Worm (Caenorhabditis elegans) whole organism, L2 larva: Measurements from ENCODE around the gene F57B9.3.
A peak's percentile ranks its signal among the peaks of the same experiment; 100 is the strongest.

Experiments used
- C34F6.9 ChIP-seq: fragments of 150-350 bp; optimal IDR thresholded peaks from 2 replicates; lab custom pipeline; 2014; ENCODE audit warnings: missing biosample characterization, missing genetic modification characterization
- F13H6.1 ChIP-seq: sonication (generic microtip); optimal IDR thresholded peaks from 2 replicates; lab custom pipeline; 2016; ENCODE audit warnings: missing genetic modification characterization, missing compliant biosample characterization
- Y55F3AM.14 ChIP-seq: fragments of 200-800 bp; sonication (Bioruptor generic); optimal IDR thresholded peaks from 2 replicates; lab custom pipeline; 2018; ENCODE audit warnings: mild to moderate bottlenecking, missing genetic modification characterization, missing compliant biosample characterization
- ceh-82 ChIP-seq: fragments of 150-350 bp; optimal IDR thresholded peaks from 2 replicates; lab custom pipeline; 2014; ENCODE audit warnings: missing biosample characterization, missing genetic modification characterization
- egl-27 ChIP-seq: sonication (generic microtip); optimal IDR thresholded peaks from 3 replicates; lab custom pipeline; 2017; ENCODE audit warnings: missing biosample characterization, missing genetic modification reagents, missing genetic modification characterization
- fos-1 ChIP-seq: fragments of 150-350 bp; optimal IDR thresholded peaks from 2 replicates; lab custom pipeline; 2014; ENCODE audit warnings: missing biosample characterization, missing genetic modification characterization
- gmeb-1 ChIP-seq: fragments of 150-350 bp; optimal IDR thresholded peaks from 2 replicates; lab custom pipeline; 2014; ENCODE audit warnings: missing biosample characterization, missing genetic modification characterization
- lin-39 ChIP-seq: fragments of 150-350 bp; optimal IDR thresholded peaks from 2 replicates; lab custom pipeline; 2014; ENCODE audit warnings: missing biosample characterization, missing genetic modification reagents, missing genetic modification characterization
- lsy-2 ChIP-seq, 2 experiments: fragments of 150-350 bp in 1 of 2; sonication (generic microtip) in 1 of 2; optimal IDR thresholded peaks; 2 replicates each; lab custom pipeline; 2014 to 2017; ENCODE audit warnings: missing biosample characterization in 2 of 2, missing genetic modification characterization in 2 of 2
- nhr-11 ChIP-seq: fragments of 150-350 bp; optimal IDR thresholded peaks from 2 replicates; lab custom pipeline; 2014; ENCODE audit warnings: missing biosample characterization, missing genetic modification characterization
- nhr-12 ChIP-seq: fragments of 150-350 bp; optimal IDR thresholded peaks from 2 replicates; lab custom pipeline; 2014; ENCODE audit warnings: missing biosample characterization, missing genetic modification characterization
- nhr-21 ChIP-seq: fragments of 150-350 bp; optimal IDR thresholded peaks from 2 replicates; lab custom pipeline; 2014; ENCODE audit warnings: missing biosample characterization, missing genetic modification characterization
- nhr-237 ChIP-seq: fragments of 150-350 bp; optimal IDR thresholded peaks from 2 replicates; lab custom pipeline; 2014; ENCODE audit warnings: missing biosample characterization, missing genetic modification characterization
- sem-4 ChIP-seq: fragments of 150-350 bp; optimal IDR thresholded peaks from 2 replicates; lab custom pipeline; 2014; ENCODE audit warnings: missing biosample characterization, missing genetic modification reagents, missing genetic modification characterization
- sma-3 ChIP-seq: sonication (generic microtip); optimal IDR thresholded peaks from 2 replicates; lab custom pipeline; 2016; ENCODE audit warnings: missing genetic modification reagents, missing genetic modification characterization, missing compliant biosample characterization
- sma-9 ChIP-seq, 2 experiments: fragments of 150-350 bp in 1 of 2; sonication (generic microtip) in 1 of 2; optimal IDR thresholded peaks; 2 replicates each; lab custom pipeline; 2014 to 2016; ENCODE audit warnings: missing genetic modification characterization in 2 of 2, mild to moderate bottlenecking in 1 of 2, missing biosample characterization in 1 of 2, missing compliant biosample characterization in 1 of 2, missing genetic modification reagents in 1 of 2, moderate library complexity in 1 of 2
- unc-39 ChIP-seq: fragments of 150-350 bp; optimal IDR thresholded peaks from 2 replicates; lab custom pipeline; 2014; ENCODE audit warnings: missing biosample characterization, missing genetic modification characterization
- unc-62 ChIP-seq: fragments of 150-350 bp; optimal IDR thresholded peaks from 2 replicates; lab custom pipeline; 2014; ENCODE audit warnings: missing biosample characterization, missing genetic modification reagents, missing genetic modification characterization
- ztf-1 ChIP-seq: fragments of 200-800 bp; sonication (Bioruptor generic); conservative IDR thresholded peaks from 2 replicates; pipeline ENCODE4 v1.3.6; 2022; ENCODE audit warnings: missing genetic modification characterization, missing compliant biosample characterization

The F57B9.3 gene

DNA sequence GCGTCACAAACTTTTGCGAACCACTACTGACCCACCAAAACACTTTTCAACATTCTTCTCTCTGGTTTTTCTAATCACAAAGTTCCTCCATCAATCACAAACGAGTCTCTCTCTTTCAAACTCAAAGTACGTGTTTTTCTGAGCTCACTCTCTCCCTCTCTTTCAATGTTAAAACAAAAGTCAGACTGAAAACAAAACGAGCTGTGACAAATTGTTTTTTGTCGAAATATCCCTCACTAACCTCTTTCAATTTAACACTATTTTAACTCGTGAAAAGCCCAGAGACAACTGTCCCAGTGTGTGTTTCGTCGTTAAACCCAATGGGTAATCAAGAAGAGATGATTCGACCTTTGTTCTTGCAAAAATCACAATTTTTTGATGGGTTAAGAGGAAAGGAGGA lies 48.4 kb downstream of the F57B9.3 start (continued):
- TF ChIP-seq F13H6.1 (tag; lab: Kevin White, UChicago): peak; percentile 87
- peak; percentile 13 for TF ChIP-seq egl-27
- TF ChIP-seq sma-9 (GFP tag; optimal IDR thresholded peaks at IDR 0.05; lab: Kevin White, UChicago): peak; percentile 74
- no peak for TF ChIP-seq sma-9 (tag; optimal IDR thresholded peaks at IDR 0.05; lab: Kevin White, UChicago)
- peak in 1 of 2 experiments; percentile 78 for TF ChIP-seq lsy-2 (tag; optimal IDR thresholded peaks at IDR 0.05; lab: Kevin White, UChicago)
- TF ChIP-seq ztf-1: no peak

DNA sequence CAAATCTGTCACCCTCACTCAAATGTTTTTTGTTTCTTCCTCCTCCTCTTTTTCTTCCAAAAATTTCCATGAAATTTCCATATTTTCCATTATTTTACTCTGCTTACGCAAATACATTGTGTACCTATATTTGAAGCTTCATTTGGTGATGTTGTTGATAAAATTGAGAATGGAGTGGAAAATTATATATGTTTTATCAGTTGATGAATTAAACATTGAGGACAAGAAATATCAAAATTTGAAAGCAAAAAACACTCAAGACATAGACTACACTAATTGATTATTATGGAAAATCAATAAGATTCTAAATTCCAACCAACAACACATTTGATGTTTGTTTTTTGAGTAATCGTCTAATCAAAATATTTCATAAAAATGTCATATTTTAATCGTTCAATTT lies 49.6 kb downstream of the F57B9.3 start:
- peak; percentile 63 for TF ChIP-seq fos-1 (tag; lab: Kevin White, UChicago)
- no peak for TF ChIP-seq nhr-11 (tag; lab: Kevin White, UChicago)
- no peak for TF ChIP-seq C34F6.9

DNA sequence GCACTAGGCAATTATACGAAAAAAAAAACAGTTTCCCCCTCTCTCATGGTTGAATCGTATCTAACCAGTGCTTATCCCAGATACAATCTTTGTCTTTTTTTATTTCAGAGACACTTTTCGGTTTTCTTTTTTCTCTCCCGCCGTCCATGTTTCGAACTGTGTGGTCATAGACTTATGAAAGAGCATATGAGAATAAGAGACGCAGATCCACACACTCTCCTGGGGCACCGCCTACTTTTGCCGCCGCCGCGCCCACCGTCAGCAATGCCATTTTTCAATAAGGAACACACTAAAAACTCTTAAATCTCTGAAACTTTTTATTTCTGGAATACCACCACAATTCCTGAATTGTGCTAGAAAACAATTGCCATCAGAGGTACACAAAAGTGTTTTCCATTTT lies 50.3 kb downstream of the F57B9.3 start, which contains the start of gene prk-1:
prk-1 (plus strand) TSS at position 269 of the 400 bp plus-strand sequence.
- TF ChIP-seq nhr-21 (tag; lab: Kevin White, UChicago) (no peak), lin-39 (tag; lab: Kevin White, UChicago) (no peak), unc-62 (no peak), Y55F3AM.14 (GFP tag; lab: Kevin White, UChicago) (no peak), nhr-237 (tag; lab: Kevin White, UChicago) (no peak)
- TF ChIP-seq, all 48 proteins: peak for 0

DNA sequence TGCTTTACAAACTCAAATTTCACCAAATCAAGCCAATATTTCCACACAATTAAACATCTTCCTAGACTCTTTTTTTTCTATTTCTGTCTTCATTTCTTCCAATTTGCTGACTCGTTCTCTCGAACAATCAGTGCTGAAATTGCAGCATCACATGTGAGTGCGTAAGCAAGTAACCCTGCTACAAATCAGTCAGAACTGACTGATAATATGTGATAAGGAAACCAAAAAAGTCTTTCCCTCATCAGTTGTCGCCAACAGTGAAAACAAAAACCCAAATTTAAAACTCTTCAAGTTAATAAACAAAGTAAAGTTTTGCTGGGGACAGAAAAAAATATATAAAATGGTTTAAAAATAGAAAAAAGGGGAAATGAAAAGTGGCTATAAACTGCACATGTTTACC lies 51.8 kb downstream of the F57B9.3 start:
- TF ChIP-seq sma-3 (no peak), egl-27 (no peak), fos-1 (tag; lab: Kevin White, UChicago) (peak; percentile 90), gmeb-1 (tag; lab: Kevin White, UChicago) (peak; percentile 37), ztf-1 (no peak), sem-4 (tag; lab: Kevin White, UChicago) (no peak), unc-39 (tag; lab: Kevin White, UChicago) (no peak), ceh-82 (no peak), nhr-12 (tag; lab: Kevin White, UChicago) (no peak)
